Fruit fly (Drosophila melanogaster) S2 (cell line): ENCODE data around the gene CG42538.

Experiments used
- CG8478 ChIP-seq: fragments of >200 bp; optimal IDR thresholded peaks from 2 replicates; lab custom pipeline; 2018
- CTCF ChIP-seq, 2 experiments: fragments of >200 bp; optimal IDR thresholded peaks; 2 replicates each; lab custom pipeline; 2018

dm6 chr3L:16054095-16054494 is 19.8 kb downstream of the CG42538 start:
- TF ChIP-seq CTCF (optimal IDR thresholded peaks at IDR 0.05; lab: Kevin White, UChicago) (no peak), CG8478 (lab: Kevin White, UChicago) (no peak)
